Fruit fly (Drosophila melanogaster): Measurements from ENCODE around the gene CG2004.
A peak's percentile ranks its signal among the peaks of the same experiment; 100 is the strongest.

The CG2004 gene

DNA sequence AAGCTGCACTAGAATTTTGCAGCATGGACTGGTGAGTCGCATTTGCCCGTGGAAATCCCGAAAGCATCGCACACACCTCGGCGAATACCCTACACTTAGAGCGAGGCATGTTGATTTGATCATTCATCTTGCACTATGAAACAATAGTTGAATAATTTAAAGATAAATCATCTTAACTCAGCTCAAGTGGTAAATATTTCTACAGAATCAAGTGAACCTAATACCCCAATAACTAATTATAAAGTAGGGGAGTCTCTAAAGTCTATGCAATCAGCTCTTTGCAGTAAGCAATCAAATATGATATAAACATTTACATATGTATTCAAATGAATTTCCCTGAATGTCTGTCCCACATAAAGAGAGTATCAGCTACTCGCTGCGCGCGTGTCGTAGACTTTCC, 37.3 kb downstream of the CG2004 start (continued):
- no peak for TF ChIP-seq shn (GFP tag; optimal IDR thresholded peaks at IDR 0.05)
- no peak for TF ChIP-seq sisA (GFP tag; IDR thresholded peaks at IDR 0.05)
- no peak for TF ChIP-seq CG31365 (tag; optimal IDR thresholded peaks at IDR 0.05)
- no peak for TF ChIP-seq CG12391 (tag; optimal IDR thresholded peaks at IDR 0.05)
- no peak for TF ChIP-seq fd96Cb (tag; optimal IDR thresholded peaks at IDR 0.05)
- TF ChIP-seq CG10267 (tag; optimal IDR thresholded peaks at IDR 0.05): no peak
- no peak for TF ChIP-seq CG2202 (tag; optimal IDR thresholded peaks at IDR 0.05)
- TF ChIP-seq CG11247 (GFP tag; IDR thresholded peaks at IDR 0.05): no peak
- TF ChIP-seq CG6254 (GFP tag; optimal IDR thresholded peaks at IDR 0.05): no peak
- TF ChIP-seq CG9215 (GFP tag; IDR thresholded peaks at IDR 0.05): no peak
- no peak for TF ChIP-seq Hmr (GFP tag; optimal IDR thresholded peaks at IDR 0.05)
- TF ChIP-seq CG11560 (tag; IDR thresholded peaks at IDR 0.05): no peak
- no peak for TF ChIP-seq da (GFP tag; optimal IDR thresholded peaks at IDR 0.05)
- TF ChIP-seq CG9437 (GFP tag; optimal IDR thresholded peaks at IDR 0.05): no peak
- TF ChIP-seq Lhr (GFP tag; optimal IDR thresholded peaks at IDR 0.05): no peak
- no peak for TF ChIP-seq usp (GFP tag; optimal IDR thresholded peaks at IDR 0.05)
- no peak for TF ChIP-seq Atf3 (GFP tag; optimal IDR thresholded peaks at IDR 0.05)
- no peak for TF ChIP-seq insv (GFP tag; optimal IDR thresholded peaks at IDR 0.05)
- TF ChIP-seq disco-r (GFP tag; optimal IDR thresholded peaks at IDR 0.05): no peak
- no peak for TF ChIP-seq cad (GFP tag; optimal IDR thresholded peaks at IDR 0.05)
- no peak for TF ChIP-seq CG11085 (GFP tag; IDR thresholded peaks at IDR 0.05)
- no peak for TF ChIP-seq CG2712 (tag; optimal IDR thresholded peaks at IDR 0.05)
- TF ChIP-seq Kr (GFP tag; optimal IDR thresholded peaks at IDR 0.05): no peak
- no peak for TF ChIP-seq CG18619 (GFP tag; optimal IDR thresholded peaks at IDR 0.05)
- peak; percentile 86 for TF ChIP-seq bab2 (GFP tag; optimal IDR thresholded peaks at IDR 0.05)
- no peak for TF ChIP-seq Ada2b (GFP tag; IDR thresholded peaks at IDR 0.05)
- no peak for TF ChIP-seq TFAM (GFP tag; optimal IDR thresholded peaks at IDR 0.05)
- TF ChIP-seq sc (optimal IDR thresholded peaks at IDR 0.05): no peak
- no peak for TF ChIP-seq sc (GFP tag; optimal IDR thresholded peaks at IDR 0.05)
- no peak for TF ChIP-seq CG15601 (tag; optimal IDR thresholded peaks at IDR 0.05)
- TF ChIP-seq CG6813 (GFP tag; optimal IDR thresholded peaks at IDR 0.05): no peak
- no peak for TF ChIP-seq Dbx (GFP tag; IDR thresholded peaks at IDR 0.05)
- TF ChIP-seq Bgb (GFP tag; IDR thresholded peaks at IDR 0.05; ENCODE audit: partially characterized antibody): no peak
- no peak for TF ChIP-seq Optix (GFP tag; IDR thresholded peaks at IDR 0.05)
- TF ChIP-seq Sox102F (GFP tag; optimal IDR thresholded peaks at IDR 0.05): peak; percentile 33
- TF ChIP-seq bsh (GFP tag; optimal IDR thresholded peaks at IDR 0.05): peak in 1 of 2 experiments; percentile 25
- no peak for TF ChIP-seq Lim3 (GFP tag; IDR thresholded peaks at IDR 0.05)
- peak; percentile 78 to 82 for TF ChIP-seq Pdp1 (GFP tag; optimal IDR thresholded peaks at IDR 0.05)
- TF ChIP-seq seq (GFP tag; IDR thresholded peaks at IDR 0.05): no peak
- TF ChIP-seq CG4617 (GFP tag; optimal IDR thresholded peaks at IDR 0.05; ENCODE audit: borderline replicate concordance): no peak
- no peak for TF ChIP-seq lola (GFP tag; optimal IDR thresholded peaks at IDR 0.05)
- no peak for TF ChIP-seq lov (optimal IDR thresholded peaks at IDR 0.05)
- no peak for TF ChIP-seq lov (GFP tag; IDR thresholded peaks at IDR 0.05)
- TF ChIP-seq CG17802 (tag; optimal IDR thresholded peaks at IDR 0.05): no peak
- TF ChIP-seq CG2875 (GFP tag; optimal IDR thresholded peaks at IDR 0.05): no peak
- no peak for TF ChIP-seq Ravus (GFP tag; IDR thresholded peaks at IDR 0.05)
- no peak for TF ChIP-seq CG33557 (GFP tag; optimal IDR thresholded peaks at IDR 0.05)
- TF ChIP-seq Antp (GFP tag; optimal IDR thresholded peaks at IDR 0.05): peak; percentile 76
- no peak for TF ChIP-seq Taf1 (GFP tag; IDR thresholded peaks at IDR 0.05)
- no peak for TF ChIP-seq CG7357 (GFP tag; IDR thresholded peaks at IDR 0.05)
- no peak for TF ChIP-seq schlank (tag; optimal IDR thresholded peaks at IDR 0.05)
- no peak for TF ChIP-seq CG6175 (GFP tag; IDR thresholded peaks at IDR 0.05)

Data from whole organism, embryonic.